Fruit fly (Drosophila melanogaster): ENCODE measurements around the gene CG42655.

DNA sequence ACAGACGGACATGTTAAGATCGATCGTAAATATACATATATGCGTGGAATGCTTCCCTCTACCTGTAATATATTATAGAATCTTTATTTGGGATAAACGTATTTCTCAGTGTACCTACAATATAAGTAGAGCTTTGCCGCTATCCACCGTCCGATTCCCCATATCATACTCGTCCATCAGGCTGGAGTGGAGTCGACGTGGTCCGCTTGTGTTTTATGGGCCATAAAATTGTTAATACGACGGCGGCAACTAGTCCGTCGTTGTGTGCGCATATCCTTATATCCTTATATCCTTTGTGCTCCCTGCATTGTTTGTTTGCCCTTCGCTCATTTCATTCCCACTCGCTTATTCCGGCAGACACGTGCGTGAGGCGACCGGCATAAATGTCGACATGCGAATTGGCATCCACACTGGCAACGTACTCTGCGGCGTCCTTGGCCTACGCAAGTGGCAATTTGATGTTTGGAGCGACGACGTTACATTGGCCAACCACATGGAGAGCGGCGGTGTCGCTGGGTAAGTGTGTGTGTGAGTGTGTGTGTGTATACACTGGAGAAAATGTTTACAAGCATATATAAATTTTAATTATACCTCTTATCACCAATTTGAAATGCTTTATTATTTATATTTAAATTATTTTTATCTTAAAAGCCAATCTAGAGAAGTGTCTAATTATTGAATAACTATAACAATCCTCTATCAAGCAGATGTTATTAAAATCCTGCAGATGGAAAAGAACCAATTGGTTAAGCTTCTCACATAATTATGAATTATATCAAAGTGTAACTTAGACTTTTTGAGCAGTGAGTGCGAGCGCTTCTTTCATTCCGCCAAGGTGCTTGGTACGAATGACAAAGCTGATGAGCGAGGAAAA lies 15.4 kb upstream of the CG42655 start:
- TF ChIP-seq CG8478 (optimal IDR thresholded peaks at IDR 0.05) = no peak
- TF ChIP-seq CTCF (optimal IDR thresholded peaks at IDR 0.05) = no peak
